Worm (Caenorhabditis elegans): ENCODE data around the gene lpd-7.
A peak's percentile ranks its signal among the peaks of the same experiment; 100 is the strongest.

lpd-7 gene

ce11 chrIII:7536559-7536958, 36.6 kb upstream of the lpd-7 start, which contains the start of gene lin-39:
TSS of gene lin-39 (minus strand) at chrIII:7536632.
- TF ChIP-seq sptf-1 (tag; optimal IDR thresholded peaks at IDR 0.05): no peak
- peak; percentile 44 for TF ChIP-seq unc-62 (GFP tag; optimal IDR thresholded peaks at IDR 0.05)
- TF ChIP-seq lsy-2 (tag; optimal IDR thresholded peaks at IDR 0.05): no peak
- no peak for TF ChIP-seq mab-5 (tag; optimal IDR thresholded peaks at IDR 0.05)

ce11 chrIII:7542037-7542436, 31.1 kb upstream of the lpd-7 start:
- TF ChIP-seq elt-3 (tag; optimal IDR thresholded peaks at IDR 0.05) (no peak), hlh-1 (tag; optimal IDR thresholded peaks at IDR 0.05) (no peak), lin-13 (tag; optimal IDR thresholded peaks at IDR 0.05) (no peak), nhr-28 (tag; optimal IDR thresholded peaks at IDR 0.05) (no peak)

ce11 chrIII:7544211-7544610, 28.9 kb upstream of the lpd-7 start:
- TF ChIP-seq unc-62 (GFP tag; optimal IDR thresholded peaks at IDR 0.05): peak; percentile 82
- no peak for TF ChIP-seq sptf-1 (tag; optimal IDR thresholded peaks at IDR 0.05)
- TF ChIP-seq hlh-1 (tag; optimal IDR thresholded peaks at IDR 0.05): peak; percentile 71
- TF ChIP-seq zip-8 (tag; optimal IDR thresholded peaks at IDR 0.05): no peak
- no peak for TF ChIP-seq tbx-8 (GFP tag; optimal IDR thresholded peaks at IDR 0.05)
- peak; percentile 1 for TF ChIP-seq unc-120 (tag; optimal IDR thresholded peaks at IDR 0.05; ENCODE audit: poor library complexity, severe bottlenecking)
- no peak for TF ChIP-seq nhr-28 (tag; optimal IDR thresholded peaks at IDR 0.05)
- TF ChIP-seq ceh-39 (tag; optimal IDR thresholded peaks at IDR 0.05): no peak
- TF ChIP-seq ceh-43 (GFP tag; optimal IDR thresholded peaks at IDR 0.05): no peak
- peak; percentile 61 for TF ChIP-seq mab-5 (tag; optimal IDR thresholded peaks at IDR 0.05)
- TF ChIP-seq flh-1 (GFP tag; optimal IDR thresholded peaks at IDR 0.05): no peak

ce11 chrIII:7545189-7545588, 28.0 kb upstream of the lpd-7 start:
- TF ChIP-seq unc-120 (tag; optimal IDR thresholded peaks at IDR 0.05; ENCODE audit: poor library complexity, severe bottlenecking): peak; percentile 83
- peak; percentile 74 for TF ChIP-seq unc-62 (GFP tag; optimal IDR thresholded peaks at IDR 0.05)
- TF ChIP-seq lsy-2 (tag; optimal IDR thresholded peaks at IDR 0.05): no peak
- TF ChIP-seq lin-32 (GFP tag; optimal IDR thresholded peaks at IDR 0.05): no peak
- TF ChIP-seq hlh-1 (tag; optimal IDR thresholded peaks at IDR 0.05): peak; percentile 93

- peak; percentile 14 for TF ChIP-seq cnd-1 (tag; optimal IDR thresholded peaks at IDR 0.05)
- TF ChIP-seq unc-62 (GFP tag; optimal IDR thresholded peaks at IDR 0.05): peak; percentile 96
- TF ChIP-seq mls-2 (tag; optimal IDR thresholded peaks at IDR 0.05): no peak
- TF ChIP-seq M03D4.4 (tag; optimal IDR thresholded peaks at IDR 0.05): no peak
- no peak for TF ChIP-seq snpc-4 (tag; optimal IDR thresholded peaks at IDR 0.05)
- no peak for TF ChIP-seq sptf-1 (tag; optimal IDR thresholded peaks at IDR 0.05)
- no peak for TF ChIP-seq nhr-237 (tag; optimal IDR thresholded peaks at IDR 0.05)
- peak; percentile 78 for TF ChIP-seq hlh-1 (tag; optimal IDR thresholded peaks at IDR 0.05)
- peak; percentile 50 for TF ChIP-seq unc-120 (tag; optimal IDR thresholded peaks at IDR 0.05; ENCODE audit: poor library complexity, severe bottlenecking)
Measured at ce11 chrIII:7548963-7549362, 24.2 kb upstream of the lpd-7 start.

- TF ChIP-seq bed-3 (GFP tag; optimal IDR thresholded peaks at IDR 0.05): no peak
- no peak for TF ChIP-seq ham-2 (GFP tag; optimal IDR thresholded peaks at IDR 0.05)
- TF ChIP-seq unc-62 (GFP tag; optimal IDR thresholded peaks at IDR 0.05): peak; percentile 28
Measured at ce11 chrIII:7550979-7551378, 22.2 kb upstream of the lpd-7 start.

- TF ChIP-seq snpc-4 (tag; optimal IDR thresholded peaks at IDR 0.05): no peak
- no peak for TF ChIP-seq nhr-12 (tag; optimal IDR thresholded peaks at IDR 0.05)
- TF ChIP-seq elt-3 (tag; optimal IDR thresholded peaks at IDR 0.05): no peak
- no peak for TF ChIP-seq ztf-11 (tag; optimal IDR thresholded peaks at IDR 0.05)
- TF ChIP-seq M03D4.4 (tag; optimal IDR thresholded peaks at IDR 0.05): no peak
- TF ChIP-seq mls-2 (tag; optimal IDR thresholded peaks at IDR 0.05): no peak
- no peak for TF ChIP-seq nhr-28 (tag; optimal IDR thresholded peaks at IDR 0.05)
- TF ChIP-seq pha-4 (tag; optimal IDR thresholded peaks at IDR 0.05): no peak
- TF ChIP-seq unc-120 (tag; optimal IDR thresholded peaks at IDR 0.05; ENCODE audit: poor library complexity, severe bottlenecking): no peak
- no peak for TF ChIP-seq lsy-2 (tag; optimal IDR thresholded peaks at IDR 0.05)
- no peak for TF ChIP-seq nhr-2 (tag; optimal IDR thresholded peaks at IDR 0.05)
- no peak for TF ChIP-seq ceh-43 (GFP tag; optimal IDR thresholded peaks at IDR 0.05)
- TF ChIP-seq bed-3 (GFP tag; optimal IDR thresholded peaks at IDR 0.05): no peak
Measured at ce11 chrIII:7552859-7553258, 20.3 kb upstream of the lpd-7 start.
